Worm (Caenorhabditis elegans) whole organism, late embryonic: ENCODE results near the gene Y54G2A.36.
A peak's percentile ranks its signal among the peaks of the same experiment; 100 is the strongest.

Experiments used
- C08G9.2 ChIP-seq: sonication (generic microtip); optimal IDR thresholded peaks from 2 replicates; lab custom pipeline; 2016; ENCODE audit warnings: mild to moderate bottlenecking, missing genetic modification characterization, moderate library complexity, missing compliant biosample characterization
- F13H6.1 ChIP-seq: sonication (generic microtip); optimal IDR thresholded peaks from 2 replicates; lab custom pipeline; 2016; ENCODE audit warnings: missing genetic modification characterization, missing compliant biosample characterization
- K02D7.2 ChIP-seq: sonication (generic microtip); optimal IDR thresholded peaks from 2 replicates; lab custom pipeline; 2017; ENCODE audit warnings: mild to moderate bottlenecking, missing genetic modification characterization, missing compliant biosample characterization
- ceh-24 ChIP-seq: sonication (generic microtip); optimal IDR thresholded peaks from 2 replicates; lab custom pipeline; 2016; ENCODE audit warnings: mild to moderate bottlenecking, missing genetic modification characterization, missing compliant biosample characterization
- ceh-34 ChIP-seq: sonication (generic microtip); optimal IDR thresholded peaks from 2 replicates; lab custom pipeline; 2016; ENCODE audit warnings: mild to moderate bottlenecking, missing genetic modification characterization, missing compliant biosample characterization
- ceh-45 ChIP-seq: fragments of 200-800 bp; sonication (Bioruptor generic); IDR thresholded peaks from 2 replicates; pipeline ENCODE4 v1.3.6; 2022; ENCODE audit warnings: missing genetic modification reagents, missing genetic modification characterization, missing compliant biosample characterization
- ceh-48 ChIP-seq: sonication (generic microtip); optimal IDR thresholded peaks from 2 replicates; lab custom pipeline; 2016; ENCODE audit warnings: missing genetic modification characterization, inconsistent platforms, missing compliant biosample characterization
- dmd-4 ChIP-seq: sonication (generic microtip); optimal IDR thresholded peaks from 2 replicates; lab custom pipeline; 2016; ENCODE audit warnings: borderline replicate concordance, missing genetic modification characterization, missing compliant biosample characterization
- elt-2 ChIP-seq: sonication (generic microtip); optimal IDR thresholded peaks from 2 replicates; lab custom pipeline; 2016; ENCODE audit warnings: missing genetic modification reagents, missing genetic modification characterization, missing compliant biosample characterization
- fax-1 ChIP-seq: sonication (generic microtip); optimal IDR thresholded peaks from 2 replicates; lab custom pipeline; 2016; ENCODE audit warnings: missing genotype, missing genetic modification characterization, missing compliant biosample characterization
- fkh-10 ChIP-seq: fragments of 150-350 bp; optimal IDR thresholded peaks from 2 replicates; lab custom pipeline; 2014; ENCODE audit warnings: missing biosample characterization, missing genetic modification reagents, missing genetic modification characterization
- fkh-6 ChIP-seq: sonication (generic microtip); optimal IDR thresholded peaks from 2 replicates; lab custom pipeline; 2016; ENCODE audit warnings: missing genetic modification characterization, missing compliant biosample characterization
- hlh-13 ChIP-seq: fragments of 200-800 bp; sonication (Bioruptor generic); optimal IDR thresholded peaks from 2 replicates; lab custom pipeline; 2018; ENCODE audit warnings: mild to moderate bottlenecking, missing genetic modification characterization, missing compliant biosample characterization
- hlh-15 ChIP-seq: sonication (generic microtip); optimal IDR thresholded peaks from 2 replicates; lab custom pipeline; 2016; ENCODE audit warnings: missing genetic modification characterization, missing compliant biosample characterization
- hlh-30 ChIP-seq: sonication (generic microtip); optimal IDR thresholded peaks from 2 replicates; lab custom pipeline; 2017; ENCODE audit warnings: antibody characterized with exemption, missing genetic modification characterization, missing compliant biosample characterization; ENCODE audit not compliant: insufficient read depth
- hlh-8 ChIP-seq: sonication (generic microtip); optimal IDR thresholded peaks from 2 replicates; lab custom pipeline; 2016; ENCODE audit warnings: missing genotype, missing genetic modification characterization, missing compliant biosample characterization
- madf-2 ChIP-seq: sonication (generic microtip); optimal IDR thresholded peaks from 2 replicates; lab custom pipeline; 2017; ENCODE audit warnings: missing genetic modification characterization, missing compliant biosample characterization
- mec-3 ChIP-seq: sonication (generic microtip); optimal IDR thresholded peaks from 2 replicates; lab custom pipeline; 2016; ENCODE audit warnings: borderline replicate concordance, missing genetic modification characterization, missing compliant biosample characterization
- nfya-1 ChIP-seq: sonication (generic microtip); optimal IDR thresholded peaks from 2 replicates; lab custom pipeline; 2017; ENCODE audit warnings: missing genetic modification characterization, mild to moderate bottlenecking, missing compliant biosample characterization, antibody characterized with exemption, moderate library complexity
- nhr-11 ChIP-seq: fragments of 150-350 bp; optimal IDR thresholded peaks from 2 replicates; lab custom pipeline; 2014; ENCODE audit warnings: missing biosample characterization, missing genetic modification characterization
- pat-9 ChIP-seq: fragments of 200-800 bp; sonication (Bioruptor generic); optimal IDR thresholded peaks from 2 replicates; lab custom pipeline; 2018; ENCODE audit warnings: mild to moderate bottlenecking, missing genetic modification characterization, moderate library complexity, missing compliant biosample characterization
- pha-2 ChIP-seq: sonication (generic microtip); optimal IDR thresholded peaks from 2 replicates; lab custom pipeline; 2017; ENCODE audit warnings: mild to moderate bottlenecking, missing genetic modification characterization, missing compliant biosample characterization
- ref-2 ChIP-seq: sonication (generic microtip); optimal IDR thresholded peaks from 2 replicates; lab custom pipeline; 2016; ENCODE audit warnings: missing genetic modification characterization, missing compliant biosample characterization
- rnt-1 ChIP-seq: sonication (generic microtip); optimal IDR thresholded peaks from 2 replicates; lab custom pipeline; 2016; ENCODE audit warnings: missing genetic modification characterization, missing compliant biosample characterization
- sdc-2 ChIP-seq: sonication (generic microtip); optimal IDR thresholded peaks from 2 replicates; lab custom pipeline; 2016; ENCODE audit warnings: missing genotype, missing genetic modification characterization, missing compliant biosample characterization
- tbx-2 ChIP-seq: sonication (generic microtip); optimal IDR thresholded peaks from 2 replicates; lab custom pipeline; 2016; ENCODE audit warnings: missing genetic modification characterization, missing compliant biosample characterization
- unc-3 ChIP-seq, 2 experiments: fragments of 200-800 bp in 1 of 2; sonication (Bioruptor generic) in 1 of 2; sonication (generic microtip) in 1 of 2; conservative IDR thresholded peaks in 1 of 2; optimal IDR thresholded peaks in 1 of 2; 2 replicates each; pipeline versions ENCODE4 v1.3.6 to Lab custom; 2016 to 2022; ENCODE audit warnings: missing compliant biosample characterization in 2 of 2, missing genetic modification characterization in 2 of 2, missing genetic modification reagents in 1 of 2
- unc-42 ChIP-seq: sonication (generic microtip); optimal IDR thresholded peaks from 2 replicates; lab custom pipeline; 2016; ENCODE audit warnings: missing genotype, missing genetic modification characterization, missing compliant biosample characterization
- unc-55 ChIP-seq: sonication (generic microtip); optimal IDR thresholded peaks from 2 replicates; lab custom pipeline; 2017; ENCODE audit warnings: missing biosample characterization, missing genetic modification reagents, missing genetic modification characterization
- zip-5 ChIP-seq: sonication (generic microtip); optimal IDR thresholded peaks from 2 replicates; lab custom pipeline; 2016; ENCODE audit warnings: missing genetic modification characterization, missing compliant biosample characterization

Y54G2A.36 gene

ce11 chrIV:2885260-2885659 lies 12.2 kb upstream of the Y54G2A.36 start:
- TF ChIP-seq C08G9.2 (tag; lab: Kevin White, UChicago) (no peak), unc-55 (GFP tag; lab: Kevin White, UChicago) (peak; percentile 20), fkh-6 (tag; lab: Kevin White, UChicago) (no peak), hlh-15 (tag; lab: Kevin White, UChicago) (no peak), unc-42 (tag; lab: Kevin White, UChicago) (no peak)

ce11 chrIV:2886655-2887054 lies 10.8 kb upstream of the Y54G2A.36 start, which contains the start of gene dml-1:
TSS of gene dml-1 (plus strand) at chrIV:2886955.
- peak; percentile 64 for TF ChIP-seq nfya-1
- TF ChIP-seq ceh-24: no peak
- TF ChIP-seq, all 69 proteins: peak for 1

ce11 chrIV:2887245-2887644 lies 10.2 kb upstream of the Y54G2A.36 start:
- TF ChIP-seq mec-3 (tag; lab: Kevin White, UChicago) (peak; percentile 13), unc-3 (GFP tag; conservative IDR thresholded peaks at IDR 0.05; lab: Robert Waterston, UW) (no peak), unc-3 (tag; optimal IDR thresholded peaks at IDR 0.05; lab: Kevin White, UChicago) (no peak), madf-2 (tag; lab: Kevin White, UChicago) (no peak)

ce11 chrIV:2888496-2889101 lies 8.9 kb upstream of the Y54G2A.36 start:
- no peak for TF ChIP-seq elt-2
- peak; percentile 7 for TF ChIP-seq ref-2 (tag; lab: Kevin White, UChicago)

- TF ChIP-seq ceh-48 (tag; lab: Kevin White, UChicago) (peak; percentile 11), unc-42 (tag; lab: Kevin White, UChicago) (peak; percentile 31), nfya-1 (peak; percentile 52), hlh-8 (tag; lab: Kevin White, UChicago) (no peak), mec-3 (tag; lab: Kevin White, UChicago) (no peak)
These were observed 7.0 kb upstream of the Y54G2A.36 start, which contains the start of the genes nprt-1 and dib-1 for ce11 chrIV:2890401-2890952. TSS of gene nprt-1 (minus strand) at chrIV:2890451. TSS of gene dib-1 (plus strand) at chrIV:2890882.

- TF ChIP-seq ceh-34 (tag; lab: Kevin White, UChicago) (no peak), dmd-4 (tag; lab: Kevin White, UChicago) (peak; percentile 47), ref-2 (tag; lab: Kevin White, UChicago) (peak; percentile 42)
These were observed 5.8 kb upstream of the Y54G2A.36 start for ce11 chrIV:2891535-2892233.

- no peak for TF ChIP-seq F13H6.1
- TF ChIP-seq zip-5 (tag; lab: Kevin White, UChicago): no peak
- TF ChIP-seq ceh-45 (GFP tag; lab: Robert Waterston, UW): no peak
- no peak for TF ChIP-seq tbx-2 (tag; lab: Kevin White, UChicago)
- TF ChIP-seq pat-9 (tag; lab: Kevin White, UChicago): no peak
- no peak for TF ChIP-seq nhr-11 (tag; lab: Kevin White, UChicago)
- no peak for TF ChIP-seq pha-2
- no peak for TF ChIP-seq fkh-10
- TF ChIP-seq rnt-1 (tag; lab: Kevin White, UChicago): no peak
- no peak for TF ChIP-seq nfya-1
- TF ChIP-seq hlh-15 (tag; lab: Kevin White, UChicago): no peak
- TF ChIP-seq sdc-2 (tag; lab: Kevin White, UChicago): no peak
- TF ChIP-seq C08G9.2 (tag; lab: Kevin White, UChicago): no peak
- TF ChIP-seq hlh-13 (GFP tag; lab: Kevin White, UChicago): no peak
- TF ChIP-seq hlh-30 (tag; lab: Kevin White, UChicago): no peak
- TF ChIP-seq K02D7.2 (tag; lab: Kevin White, UChicago): no peak
- TF ChIP-seq fax-1 (tag; lab: Kevin White, UChicago): no peak
- no peak for TF ChIP-seq hlh-8 (tag; lab: Kevin White, UChicago)
These were observed 5.1 kb upstream of the Y54G2A.36 start, which contains the start of gene Y54G2A.18 for ce11 chrIV:2892395-2892786. TSS of gene Y54G2A.18 (minus strand) at chrIV:2892495.
